Fruit fly (Drosophila melanogaster): ENCODE results near the gene mah.

The mah gene

DNA sequence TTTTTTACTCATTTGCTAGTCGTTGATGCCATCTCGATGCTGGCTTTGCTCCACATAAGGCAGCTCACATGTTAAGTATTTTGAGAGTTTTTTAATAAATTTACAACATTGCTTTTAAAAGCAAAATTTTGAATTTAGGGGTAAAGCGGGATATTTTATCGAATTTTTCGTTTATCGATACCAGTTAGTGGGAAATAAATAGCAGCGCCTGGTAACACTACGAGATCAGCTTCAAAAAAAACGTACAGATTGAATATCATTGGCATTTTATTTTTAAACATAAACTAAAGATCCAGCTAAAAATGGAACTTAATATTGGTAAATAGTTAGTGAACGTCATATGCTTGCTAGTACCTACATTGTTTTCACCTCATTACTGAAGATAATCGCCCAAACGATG is 25.2 kb upstream of the mah start, which contains the start of gene Mink (continued):
- TF ChIP-seq maf-S (GFP tag; optimal IDR thresholded peaks at IDR 0.05) (no peak), CG12299 (tag; optimal IDR thresholded peaks at IDR 0.05) (no peak), CG31224 (GFP tag; IDR thresholded peaks at IDR 0.05) (no peak), MBD-R2 (GFP tag; IDR thresholded peaks at IDR 0.05) (peak; percentile 22; the same call in 1 of the 2 replicates), Elba2 (GFP tag; optimal IDR thresholded peaks at IDR 0.05) (peak; percentile 2), klu (GFP tag; IDR thresholded peaks at IDR 0.05) (no peak), Myb (GFP tag; optimal IDR thresholded peaks at IDR 0.05) (peak; percentile 75), pho (GFP tag; optimal IDR thresholded peaks at IDR 0.05) (no peak), disco-r (GFP tag; optimal IDR thresholded peaks at IDR 0.05) (no peak), CG11456 (GFP tag; IDR thresholded peaks at IDR 0.05) (no peak), CG8359 (GFP tag; optimal IDR thresholded peaks at IDR 0.05; ENCODE audit: borderline replicate concordance) (no peak), CG14860 (GFP tag; IDR thresholded peaks at IDR 0.05; ENCODE audit: partially characterized antibody) (no peak), ftz-f1 (GFP tag; optimal IDR thresholded peaks at IDR 0.05) (no peak), gt (GFP tag; IDR thresholded peaks at IDR 0.05) (no peak), CG6175 (GFP tag; IDR thresholded peaks at IDR 0.05) (no peak), CG11398 (GFP tag; optimal IDR thresholded peaks at IDR 0.05) (no peak), sqz (GFP tag; optimal IDR thresholded peaks at IDR 0.05) (peak; percentile 18), tx (GFP tag; optimal IDR thresholded peaks at IDR 0.05) (no peak), sug (tag; optimal IDR thresholded peaks at IDR 0.05) (no peak), rib (GFP tag; IDR thresholded peaks at IDR 0.05) (no peak), tin (GFP tag; optimal IDR thresholded peaks at IDR 0.05) (no peak), nerfin-1 (tag; optimal IDR thresholded peaks at IDR 0.05) (no peak), prd (optimal IDR thresholded peaks at IDR 0.05) (no peak), prd (GFP tag; IDR thresholded peaks at IDR 0.05) (no peak), sima (GFP tag; optimal IDR thresholded peaks at IDR 0.05) (no peak), ind (GFP tag; optimal IDR thresholded peaks at IDR 0.05) (no peak), cato (GFP tag; optimal IDR thresholded peaks at IDR 0.05; ENCODE audit: borderline replicate concordance) (no peak), pita (GFP tag; optimal IDR thresholded peaks at IDR 0.05) (no peak), grn (GFP tag; optimal IDR thresholded peaks at IDR 0.05) (no peak), en (GFP tag; optimal IDR thresholded peaks at IDR 0.05) (no peak), CG8281 (tag; optimal IDR thresholded peaks at IDR 0.05) (no peak), Mad (GFP tag; optimal IDR thresholded peaks at IDR 0.05) (no peak), nom (GFP tag; optimal IDR thresholded peaks at IDR 0.05) (no peak), Chrac-16 (GFP tag; optimal IDR thresholded peaks at IDR 0.05) (no peak), eyg (GFP tag; optimal IDR thresholded peaks at IDR 0.05) (no peak), hkb (optimal IDR thresholded peaks at IDR 0.05) (no peak), hkb (GFP tag; IDR thresholded peaks at IDR 0.05) (no peak), D19B (GFP tag; optimal IDR thresholded peaks at IDR 0.05) (no peak), pzg (GFP tag; optimal IDR thresholded peaks at IDR 0.05) (peak; percentile 40), CG2875 (GFP tag; optimal IDR thresholded peaks at IDR 0.05) (no peak), CG6813 (GFP tag; optimal IDR thresholded peaks at IDR 0.05) (no peak), CG18011 (GFP tag; optimal IDR thresholded peaks at IDR 0.05) (no peak), Usf (GFP tag; optimal IDR thresholded peaks at IDR 0.05) (no peak), danr (GFP tag; IDR thresholded peaks at IDR 0.05) (no peak), CG2129 (GFP tag; IDR thresholded peaks at IDR 0.05; ENCODE audit: partially characterized antibody) (no peak)

Measured in whole organism, embryonic.